Worm (Caenorhabditis elegans): ENCODE results near the gene Y1A5A.1.

- no peak for TF ChIP-seq ceh-40 (GFP tag; IDR thresholded peaks at IDR 0.05)
- no peak for TF ChIP-seq F22D6.2 (tag; optimal IDR thresholded peaks at IDR 0.05)
- no peak for TF ChIP-seq unc-62 (GFP tag; optimal IDR thresholded peaks at IDR 0.05)
- no peak for TF ChIP-seq madf-8 (GFP tag; conservative IDR thresholded peaks at IDR 0.05)
- no peak for TF ChIP-seq ceh-58 (GFP tag; IDR thresholded peaks at IDR 0.05)
Observed at ce11 chrIII:3952058-3952457, 34.4 kb downstream of the Y1A5A.1 start.
